Fruit fly (Drosophila melanogaster): Measurements from ENCODE around the gene CG13678.
A peak's percentile ranks its signal among the peaks of the same experiment; 100 is the strongest.

CG13678 gene

dm6 chr3L:8185263-8186227 is 36.4 kb upstream of the CG13678 start (continued):
- TF ChIP-seq Hmx (GFP tag; optimal IDR thresholded peaks at IDR 0.05) (no peak), CG32772 (GFP tag; IDR thresholded peaks at IDR 0.05) (peak; percentile 48), lbe (GFP tag; optimal IDR thresholded peaks at IDR 0.05) (no peak), CG3726 (GFP tag; IDR thresholded peaks at IDR 0.05) (no peak), CG11247 (GFP tag; IDR thresholded peaks at IDR 0.05) (no peak), Bdp1 (GFP tag; optimal IDR thresholded peaks at IDR 0.05) (peak; percentile 3), Sox102F (GFP tag; optimal IDR thresholded peaks at IDR 0.05) (peak; percentile 62), CG18476 (GFP tag; optimal IDR thresholded peaks at IDR 0.05) (peak; percentile 31), Kr (GFP tag; optimal IDR thresholded peaks at IDR 0.05) (no peak), zf30C (GFP tag; optimal IDR thresholded peaks at IDR 0.05) (no peak), ftz-f1 (GFP tag; optimal IDR thresholded peaks at IDR 0.05) (peak; percentile 64), Mrtf (GFP tag; IDR thresholded peaks at IDR 0.05) (no peak), CG12744 (GFP tag; optimal IDR thresholded peaks at IDR 0.05) (no peak), CG8359 (GFP tag; optimal IDR thresholded peaks at IDR 0.05; ENCODE audit: borderline replicate concordance) (no peak), Rfx (GFP tag; IDR thresholded peaks at IDR 0.05) (0 out of 2 replicates have a peak, but pooled peaks have one; percentile 37), CG17829 (tag; optimal IDR thresholded peaks at IDR 0.05) (peak; percentile 32), rib (GFP tag; IDR thresholded peaks at IDR 0.05) (no peak), CG2116 (GFP tag; optimal IDR thresholded peaks at IDR 0.05) (no peak), HHEX (GFP tag; optimal IDR thresholded peaks at IDR 0.05) (peak; percentile 20), slp2 (GFP tag; optimal IDR thresholded peaks at IDR 0.05) (peak; percentile 9), Ada2b (GFP tag; IDR thresholded peaks at IDR 0.05) (peak; percentile 55; the same call in 1 of the 2 replicates), kah (GFP tag; optimal IDR thresholded peaks at IDR 0.05) (no peak), D19A (tag; optimal IDR thresholded peaks at IDR 0.05) (peak; percentile 100), D19B (GFP tag; optimal IDR thresholded peaks at IDR 0.05) (peak; percentile 80), CG4328 (GFP tag; optimal IDR thresholded peaks at IDR 0.05) (no peak), CG6683 (GFP tag; optimal IDR thresholded peaks at IDR 0.05) (peak; percentile 11), ERR (GFP tag; optimal IDR thresholded peaks at IDR 0.05) (peak; percentile 90), CoRest (tag; optimal IDR thresholded peaks at IDR 0.05) (peak; percentile 59), CG34224 (GFP tag; IDR thresholded peaks at IDR 0.05; ENCODE audit: partially characterized antibody) (0 out of 3 replicates have a peak, but pooled peaks have one; percentile 15), Sox100B (GFP tag; optimal IDR thresholded peaks at IDR 0.05) (peak; percentile 6), CG4404 (GFP tag; IDR thresholded peaks at IDR 0.05) (no peak), stwl (tag; optimal IDR thresholded peaks at IDR 0.05) (no peak), slou (GFP tag; optimal IDR thresholded peaks at IDR 0.05) (no peak), Hr39 (optimal IDR thresholded peaks at IDR 0.05) (no peak), ac (GFP tag; optimal IDR thresholded peaks at IDR 0.05) (no peak), lola (GFP tag; optimal IDR thresholded peaks at IDR 0.05) (no peak), sna (GFP tag; IDR thresholded peaks at IDR 0.05; ENCODE audit: partially characterized antibody) (no peak), CG3163 (GFP tag; optimal IDR thresholded peaks at IDR 0.05) (peak; percentile 25), C15 (GFP tag; IDR thresholded peaks at IDR 0.05) (no peak), Max (GFP tag; optimal IDR thresholded peaks at IDR 0.05) (peak; percentile 24), gfzf (GFP tag; optimal IDR thresholded peaks at IDR 0.05) (no peak), CG6791 (GFP tag; IDR thresholded peaks at IDR 0.05; ENCODE audit: partially characterized antibody) (no peak), Ets65A (GFP tag) (peak; percentile 72), Nf-YB (GFP tag; optimal IDR thresholded peaks at IDR 0.05) (peak; percentile 52), CG16813 (GFP tag; IDR thresholded peaks at IDR 0.05; ENCODE audit: partially characterized antibody) (no peak), nau (GFP tag; optimal IDR thresholded peaks at IDR 0.05) (no peak), TFAM (GFP tag; optimal IDR thresholded peaks at IDR 0.05) (no peak), Hr3 (GFP tag; optimal IDR thresholded peaks at IDR 0.05) (peak; percentile 42)

Measured in whole organism, embryonic.